Fruit fly (Drosophila melanogaster) whole organism, embryonic: ENCODE measurements around the gene CG15814.

ENCODE experiments used
- Asciz ChIP-seq: fragments of 200-800 bp; sonication (Bioruptor generic); optimal IDR thresholded peaks from 2 replicates; lab custom pipeline; 2017; ENCODE audit warnings: missing biosample characterization, mild to moderate bottlenecking, missing genetic modification characterization, missing genetic modification reagents
- CG10321 ChIP-seq: fragments of 200-800 bp; sonication (Bioruptor generic); IDR thresholded peaks from 2 replicates; pipeline ENCODE4 v1.3.6; 2022; ENCODE audit warnings: missing biosample characterization, missing genetic modification characterization
- CG13424 ChIP-seq: fragments of 200-800 bp; sonication (Bioruptor generic); optimal IDR thresholded peaks from 2 replicates; lab custom pipeline; 2019; ENCODE audit warnings: missing biosample characterization, mild to moderate bottlenecking, missing genetic modification characterization, moderate library complexity
- CG17328 ChIP-seq: fragments of 200-800 bp; sonication (Bioruptor generic); IDR thresholded peaks from 2 replicates; pipeline ENCODE4 v1.3.6; 2022; ENCODE audit warnings: missing biosample characterization, missing genetic modification characterization
- CG17612 ChIP-seq: fragments of 200-800 bp; sonication (Bioruptor generic); IDR thresholded peaks from 2 replicates; pipeline ENCODE4 v1.3.6; 2022; ENCODE audit warnings: missing biosample characterization, missing genetic modification characterization
- CG2116 ChIP-seq: fragments of 200-800 bp; sonication (Bioruptor generic); optimal IDR thresholded peaks from 3 replicates; lab custom pipeline; 2018; ENCODE audit warnings: missing biosample characterization, mild to moderate bottlenecking, missing genetic modification characterization
- CG2120 ChIP-seq: fragments of 200-800 bp; sonication (Bioruptor generic); optimal IDR thresholded peaks from 3 replicates; lab custom pipeline; 2016; ENCODE audit warnings: missing biosample characterization, missing genetic modification characterization
- CG30431 ChIP-seq: fragments of 200-800 bp; sonication (Bioruptor generic); optimal IDR thresholded peaks from 2 replicates; lab custom pipeline; 2017; ENCODE audit warnings: missing biosample characterization, missing genetic modification characterization
- CG3726 ChIP-seq: fragments of 200-800 bp; sonication (Bioruptor generic); IDR thresholded peaks from 3 replicates; pipeline ENCODE4, ENCODE4 v1.3.6; 2022; ENCODE audit warnings: missing biosample characterization, missing genetic modification characterization
- CG4730 ChIP-seq: fragments of 200-800 bp; sonication (Bioruptor generic); IDR thresholded peaks from 2 replicates; pipeline ENCODE4 v1.3.6; 2022; ENCODE audit warnings: missing biosample characterization, missing genetic modification characterization
- CG7928 ChIP-seq: fragments of 200-800 bp; sonication (Bioruptor generic); optimal IDR thresholded peaks from 2 replicates; lab custom pipeline; 2017; ENCODE audit warnings: missing biosample characterization, mild to moderate bottlenecking, missing genetic modification characterization
- CG7987 ChIP-seq: fragments of 200-800 bp; sonication (Bioruptor generic); optimal IDR thresholded peaks from 2 replicates; lab custom pipeline; 2018; ENCODE audit warnings: missing biosample characterization, mild to moderate bottlenecking, missing genetic modification characterization, moderate library complexity
- CoRest ChIP-seq: fragments of 200-800 bp; sonication (Bioruptor generic); optimal IDR thresholded peaks from 3 replicates; lab custom pipeline; 2018; ENCODE audit warnings: missing biosample characterization, mild to moderate bottlenecking, missing genetic modification characterization, moderate library complexity
- D19A ChIP-seq: fragments of 200-800 bp; optimal IDR thresholded peaks from 3 replicates; lab custom pipeline; 2019; ENCODE audit warnings: missing biosample characterization, mild to moderate bottlenecking, missing genetic modification characterization, moderate library complexity
- Dad ChIP-seq: fragments of 200-800 bp; sonication (Bioruptor generic); optimal IDR thresholded peaks from 3 replicates; lab custom pipeline; 2016; ENCODE audit warnings: missing biosample characterization, missing genetic modification characterization
- Doc3 ChIP-seq: fragments of 200-800 bp; sonication (Bioruptor generic); IDR thresholded peaks from 3 replicates; pipeline ENCODE4 v1.3.6; 2022; ENCODE audit warnings: missing biosample characterization, missing genetic modification characterization; ENCODE audit not compliant: partially characterized antibody
- Fer1 ChIP-seq: fragments of 200-800 bp; sonication (Bioruptor generic); optimal IDR thresholded peaks from 2 replicates; lab custom pipeline; 2017; ENCODE audit warnings: missing biosample characterization, mild to moderate bottlenecking, missing genetic modification characterization
- GATAe ChIP-seq: fragments of 200-800 bp; sonication (Bioruptor generic); conservative IDR thresholded peaks from 2 replicates; pipeline ENCODE4 v1.3.6; 2022; ENCODE audit warnings: missing biosample characterization, missing genetic modification characterization
- HmgD ChIP-seq: fragments of 200-800 bp; sonication (Bioruptor generic); optimal IDR thresholded peaks from 3 replicates; lab custom pipeline; 2016; ENCODE audit warnings: missing biosample characterization, missing genetic modification characterization
- Hr51 ChIP-seq, 2 experiments: fragments of 200-800 bp; sonication (Bioruptor generic); optimal IDR thresholded peaks; 2 replicates in 1 of 2; 3 replicates in 1 of 2; lab custom pipeline; 2016 to 2018; ENCODE audit warnings: missing biosample characterization in 2 of 2, missing genetic modification characterization in 2 of 2, mild to moderate bottlenecking in 1 of 2, moderate library complexity in 1 of 2
- Lpt ChIP-seq: fragments of >200 bp; optimal IDR thresholded peaks from 2 replicates; lab custom pipeline; 2018; ENCODE audit warnings: missing biosample characterization, missing genetic modification characterization
- MESR4 ChIP-seq: fragments of 200-800 bp; sonication (Bioruptor generic); optimal IDR thresholded peaks from 2 replicates; lab custom pipeline; 2018; ENCODE audit warnings: missing biosample characterization, mild to moderate bottlenecking, missing genetic modification characterization, moderate library complexity
- Med ChIP-seq: fragments of 200-800 bp; sonication (Bioruptor generic); peaks from one replicate; lab custom pipeline; 2016; ENCODE audit warnings: missing biosample characterization, missing genetic modification characterization, mild to moderate bottlenecking, inconsistent platforms, moderate library complexity
- NFAT ChIP-seq: fragments of 200-800 bp; sonication (Bioruptor generic); IDR thresholded peaks from 2 replicates; pipeline ENCODE4 v1.3.6; 2022; ENCODE audit warnings: missing biosample characterization, missing genetic modification characterization
- Poxn ChIP-seq: fragments of 200-800 bp; sonication (Bioruptor generic); IDR thresholded peaks from 2 replicates; pipeline ENCODE4 v1.3.6; 2022; ENCODE audit warnings: missing biosample characterization, missing genetic modification characterization
- Scr ChIP-seq: fragments of 200-800 bp; sonication (Bioruptor generic); IDR thresholded peaks from 2 replicates; pipeline ENCODE4 v1.3.6; 2022; ENCODE audit warnings: missing biosample characterization, missing genetic modification characterization; ENCODE audit not compliant: partially characterized antibody
- Sox100B ChIP-seq: fragments of 200-800 bp; sonication (Bioruptor generic); optimal IDR thresholded peaks from 3 replicates; lab custom pipeline; 2018; ENCODE audit warnings: missing biosample characterization, mild to moderate bottlenecking, missing genetic modification characterization
- Sry-β ChIP-seq: fragments of 200-800 bp; sonication (Bioruptor generic); optimal IDR thresholded peaks from 2 replicates; lab custom pipeline; 2018; ENCODE audit warnings: missing biosample characterization, mild to moderate bottlenecking, missing genetic modification characterization, moderate library complexity
- Stat92E ChIP-seq, 3 experiments: fragments of >200 bp in 2 of 3; fragments of 200-800 bp in 1 of 3; sonication (Bioruptor generic) in 1 of 3; optimal IDR thresholded peaks; 2 replicates each; lab custom pipeline; 2017 to 2019; ENCODE audit warnings: missing biosample characterization in 3 of 3, missing genetic modification characterization in 3 of 3, mild to moderate bottlenecking in 1 of 3, moderate library complexity in 1 of 3
- Xbp1 ChIP-seq: fragments of 200-800 bp; sonication (Bioruptor generic); optimal IDR thresholded peaks from 3 replicates; lab custom pipeline; 2016; ENCODE audit warnings: missing biosample characterization, mild to moderate bottlenecking, missing genetic modification characterization
- ase ChIP-seq: fragments of 200-800 bp; sonication (Bioruptor generic); IDR thresholded peaks from 3 replicates; pipeline ENCODE4 v1.3.6; 2022; ENCODE audit warnings: missing biosample characterization, missing genetic modification characterization
- ash1 ChIP-seq: fragments of 200-800 bp; sonication (Bioruptor generic); optimal IDR thresholded peaks from 2 replicates; lab custom pipeline; 2018; ENCODE audit warnings: missing biosample characterization, mild to moderate bottlenecking, missing genetic modification characterization
- caup ChIP-seq: fragments of 200-800 bp; sonication (Bioruptor generic); optimal IDR thresholded peaks from 3 replicates; lab custom pipeline; 2017; ENCODE audit warnings: missing biosample characterization, mild to moderate bottlenecking, missing genetic modification characterization, moderate library complexity; ENCODE audit not compliant: severe bottlenecking
- dmrt99B ChIP-seq: fragments of 200-800 bp; sonication (Bioruptor generic); optimal IDR thresholded peaks from 2 replicates; lab custom pipeline; 2018; ENCODE audit warnings: missing biosample characterization, mild to moderate bottlenecking, missing genetic modification characterization, moderate library complexity
- en ChIP-seq: fragments of 200-800 bp; sonication (Bioruptor generic); optimal IDR thresholded peaks from 2 replicates; lab custom pipeline; 2016; ENCODE audit warnings: missing biosample characterization, missing genetic modification characterization
- fd64A ChIP-seq: fragments of 200-800 bp; sonication (Bioruptor generic); optimal IDR thresholded peaks from 3 replicates; lab custom pipeline; 2018; ENCODE audit warnings: missing biosample characterization, mild to moderate bottlenecking, missing genetic modification characterization
- gfzf ChIP-seq: fragments of 200-800 bp; sonication (Bioruptor generic); optimal IDR thresholded peaks from 2 replicates; lab custom pipeline; 2016; ENCODE audit warnings: missing biosample characterization, mild to moderate bottlenecking, missing genetic modification characterization, moderate library complexity
- gsb ChIP-seq: fragments of 200-800 bp; sonication (Bioruptor generic); IDR thresholded peaks from 2 replicates; pipeline ENCODE4 v1.3.6; 2022; ENCODE audit warnings: missing biosample characterization, missing genetic modification characterization
- ham ChIP-seq: fragments of 200-800 bp; sonication (Bioruptor generic); IDR thresholded peaks from 2 replicates; pipeline ENCODE4 v1.3.6; 2022; ENCODE audit warnings: missing biosample characterization, missing genetic modification characterization
- ken ChIP-seq: fragments of 200-800 bp; sonication (Bioruptor generic); IDR thresholded peaks from 3 replicates; pipeline ENCODE4 v1.3.6; 2022; ENCODE audit warnings: missing biosample characterization, missing genetic modification characterization
- mirr ChIP-seq: fragments of 200-800 bp; sonication (Bioruptor generic); optimal IDR thresholded peaks from 3 replicates; lab custom pipeline; 2018; ENCODE audit warnings: missing biosample characterization, mild to moderate bottlenecking, missing genetic modification characterization
- odd ChIP-seq: fragments of 200-800 bp; sonication (Bioruptor generic); optimal IDR thresholded peaks from 2 replicates; lab custom pipeline; 2017; ENCODE audit warnings: missing biosample characterization, mild to moderate bottlenecking, missing genetic modification characterization
- pzg ChIP-seq: fragments of 200-800 bp; sonication (Bioruptor generic); optimal IDR thresholded peaks from 3 replicates; lab custom pipeline; 2018; ENCODE audit warnings: missing biosample characterization, mild to moderate bottlenecking, missing genetic modification characterization, moderate library complexity
- rib ChIP-seq: fragments of 200-800 bp; sonication (Bioruptor generic); IDR thresholded peaks from 2 replicates; pipeline ENCODE4 v1.3.6; 2022; ENCODE audit warnings: missing biosample characterization, missing genetic modification characterization
- slp2 ChIP-seq: fragments of 200-800 bp; sonication (Bioruptor generic); optimal IDR thresholded peaks from 2 replicates; lab custom pipeline; 2016; ENCODE audit warnings: missing biosample characterization, missing genetic modification characterization
- stc ChIP-seq: fragments of 200-800 bp; sonication (Bioruptor generic); IDR thresholded peaks from 2 replicates; pipeline ENCODE4 v1.3.6; 2022; ENCODE audit warnings: missing biosample characterization, missing genetic modification characterization
- twi ChIP-seq: fragments of 200-800 bp; optimal IDR thresholded peaks from 2 replicates; lab custom pipeline; 2019; ENCODE audit warnings: missing biosample characterization, mild to moderate bottlenecking, missing genetic modification characterization, moderate library complexity
- usp ChIP-seq: fragments of >200 bp; optimal IDR thresholded peaks from 2 replicates; lab custom pipeline; 2017; ENCODE audit warnings: missing biosample characterization, missing genetic modification characterization
- z ChIP-seq: fragments of 200-800 bp; sonication (Bioruptor generic); IDR thresholded peaks from 3 replicates; pipeline ENCODE4 v1.3.6; 2022; ENCODE audit warnings: missing biosample characterization, missing genetic modification characterization

The CG15814 gene

dm6 chrX:17880269-17880889, 30.2 kb upstream of the CG15814 start (continued):
- peak; percentile 89 for TF ChIP-seq slp2 (GFP tag; lab: Kevin White, UChicago)
- TF ChIP-seq pzg, result peak; percentile 20
- TF ChIP-seq Dad (GFP tag; lab: Kevin White, UChicago), result peak; percentile 96
- TF ChIP-seq CG4730 (GFP tag; lab: Robert Waterston, UW), result peak; percentile 94
- peak; percentile 82 for TF ChIP-seq Sox100B
- TF ChIP-seq Scr, result no peak
- peak; percentile 97 for TF ChIP-seq ken
- peak; percentile 98 for TF ChIP-seq Xbp1 (GFP tag; lab: Kevin White, UChicago)
- peak; percentile 62 for TF ChIP-seq ash1 (GFP tag; lab: Kevin White, UChicago)
- peak in 1 of 3 experiments; percentile 84 for TF ChIP-seq Stat92E (GFP tag; optimal IDR thresholded peaks at IDR 0.05; lab: Kevin White, UChicago)
- TF ChIP-seq gsb (GFP tag; lab: Robert Waterston, UW), result peak; percentile 93
- TF ChIP-seq ham (GFP tag; lab: Robert Waterston, UW), result peak; percentile 90
- TF ChIP-seq Doc3 (GFP tag; lab: Robert Waterston, UW), result no peak
- TF ChIP-seq ase (GFP tag; lab: Robert Waterston, UW), result peak; percentile 95
- no peak for TF ChIP-seq usp (GFP tag; lab: Kevin White, UChicago)
- TF ChIP-seq CG13424, result peak; percentile 91
- TF ChIP-seq NFAT (GFP tag; lab: Robert Waterston, UW), result peak; percentile 96
- peak; percentile 75 for TF ChIP-seq CG7928 (GFP tag; lab: Kevin White, UChicago)
- TF ChIP-seq caup (GFP tag; lab: Kevin White, UChicago), result peak; percentile 91
- TF ChIP-seq en (GFP tag; lab: Kevin White, UChicago), result peak; percentile 88
- TF ChIP-seq z (GFP tag; lab: Robert Waterston, UW), result 0 out of 3 replicates have a peak, but pooled peaks have one; percentile 20
- peak; percentile 91 for TF ChIP-seq CG3726 (GFP tag; lab: Robert Waterston, UW)
- TF ChIP-seq Hr51 (GFP tag; optimal IDR thresholded peaks at IDR 0.05; lab: Kevin White, UChicago), result peak; percentile 94 to 95
- TF ChIP-seq Lpt (GFP tag; lab: Kevin White, UChicago), result no peak
- TF ChIP-seq Fer1 (GFP tag; lab: Kevin White, UChicago), result peak; percentile 91
- TF ChIP-seq CG10321 (GFP tag; lab: Robert Waterston, UW), result peak; percentile 72
- peak; percentile 93 for TF ChIP-seq stc (GFP tag; lab: Robert Waterston, UW)
- TF ChIP-seq CG17612 (GFP tag; lab: Robert Waterston, UW), result peak; percentile 92
- TF ChIP-seq CG2116, result peak; percentile 50
- TF ChIP-seq D19A, result peak; percentile 82
- TF ChIP-seq twi (tag; lab: Kevin White, UChicago), result peak; percentile 90
- peak; percentile 98 for TF ChIP-seq CG2120 (GFP tag; lab: Kevin White, UChicago)
- peak; percentile 96 for TF ChIP-seq dmrt99B (tag; lab: Kevin White, UChicago)
- TF ChIP-seq odd (GFP tag; lab: Kevin White, UChicago), result peak; percentile 86
- peak; percentile 91 for TF ChIP-seq mirr
- peak; percentile 14 for TF ChIP-seq Sry-β (GFP tag; lab: Kevin White, UChicago)
- TF ChIP-seq Asciz, result peak; percentile 83
- peak; percentile 84 for TF ChIP-seq GATAe
- peak; percentile 83 for TF ChIP-seq CG7987 (GFP tag; lab: Kevin White, UChicago)
- peak; percentile 49 for TF ChIP-seq MESR4 (GFP tag; lab: Kevin White, UChicago)
- peak; percentile 89 for TF ChIP-seq CG30431 (GFP tag; lab: Kevin White, UChicago)
- TF ChIP-seq Poxn, result peak; percentile 87
- peak; percentile 95 for TF ChIP-seq CG17328 (GFP tag; lab: Robert Waterston, UW)
- peak; percentile 90 for TF ChIP-seq rib (GFP tag; lab: Robert Waterston, UW)
- TF ChIP-seq fd64A (GFP tag; lab: Kevin White, UChicago), result peak; percentile 90
- no peak for TF ChIP-seq gfzf
- peak; percentile 100 for TF ChIP-seq Med (GFP tag; lab: Kevin White, UChicago)
- TF ChIP-seq HmgD (GFP tag; lab: Kevin White, UChicago), result peak; percentile 57
- TF ChIP-seq CoRest (tag; lab: Kevin White, UChicago), result peak; percentile 96
